Fruit fly (Drosophila melanogaster): ENCODE data around the gene CG11634.

DNA sequence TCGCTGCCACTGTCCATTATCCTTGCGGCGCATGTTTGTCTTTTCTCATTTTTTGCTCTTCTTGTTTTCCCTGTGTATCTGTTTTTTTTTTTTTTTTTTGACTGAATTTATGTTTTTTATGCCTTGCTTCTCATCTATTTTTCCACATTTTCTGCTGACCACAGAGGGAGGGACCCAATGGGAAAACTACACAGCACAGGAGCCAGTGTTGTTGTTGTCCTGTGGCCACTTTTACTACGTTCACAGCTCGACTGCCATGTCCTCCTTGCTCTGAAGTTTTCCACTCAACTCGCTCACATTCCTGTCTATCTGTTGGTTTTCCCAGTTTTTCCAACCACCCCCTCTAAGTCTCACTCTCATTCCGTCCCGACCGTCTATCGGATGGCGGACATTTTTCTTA, 25.9 kb upstream of the CG11634 start:
- TF ChIP-seq CG8478 (optimal IDR thresholded peaks at IDR 0.05) (no peak), CTCF (optimal IDR thresholded peaks at IDR 0.05) (no peak)
